Worm (Caenorhabditis elegans) whole organism, mixed stage, embryonic: ENCODE measurements around the gene dpy-6.

Experiments used
- bed-3 ChIP-seq: fragments of 200-800 bp; sonication (Bioruptor generic); optimal IDR thresholded peaks from 3 replicates; lab custom pipeline; 2018; ENCODE audit warnings: mild to moderate bottlenecking, missing genetic modification characterization, moderate library complexity, missing compliant biosample characterization
- blmp-1 ChIP-seq: fragments of 150-350 bp; optimal IDR thresholded peaks from 2 replicates; lab custom pipeline; 2014; ENCODE audit warnings: missing biosample characterization, missing genetic modification characterization
- ceh-39 ChIP-seq: fragments of 150-350 bp; optimal IDR thresholded peaks from 2 replicates; lab custom pipeline; 2014; ENCODE audit warnings: missing biosample characterization, missing genetic modification characterization
- ceh-83 ChIP-seq: fragments of 200-800 bp; sonication (Bioruptor generic); optimal IDR thresholded peaks from 2 replicates; lab custom pipeline; 2018; ENCODE audit warnings: mild to moderate bottlenecking, missing genetic modification characterization, missing compliant biosample characterization
- ces-1 ChIP-seq: fragments of 150-350 bp; optimal IDR thresholded peaks from 2 replicates; lab custom pipeline; 2014; ENCODE audit warnings: missing biosample characterization, missing genetic modification reagents, missing genetic modification characterization
- cnd-1 ChIP-seq: fragments of 200-800 bp; sonication (Bioruptor generic); optimal IDR thresholded peaks from 2 replicates; lab custom pipeline; 2018; ENCODE audit warnings: mild to moderate bottlenecking, missing genetic modification characterization, missing compliant biosample characterization
- drap-1 ChIP-seq: fragments of 200-800 bp; sonication (Bioruptor generic); optimal IDR thresholded peaks from 3 replicates; lab custom pipeline; 2018; ENCODE audit warnings: mild to moderate bottlenecking, missing genetic modification characterization, missing compliant biosample characterization
- elt-1 ChIP-seq: sonication (generic microtip); optimal IDR thresholded peaks from 2 replicates; lab custom pipeline; 2017; ENCODE audit warnings: missing genetic modification characterization, mild to moderate bottlenecking, missing compliant biosample characterization, antibody characterized with exemption, moderate library complexity, borderline replicate concordance; ENCODE audit not compliant: insufficient read depth
- elt-3 ChIP-seq: fragments of 150-350 bp; optimal IDR thresholded peaks from 2 replicates; lab custom pipeline; 2014; ENCODE audit warnings: missing biosample characterization, missing genetic modification characterization
- flh-1 ChIP-seq: fragments of 200-800 bp; sonication (Bioruptor generic); optimal IDR thresholded peaks from 2 replicates; lab custom pipeline; 2018; ENCODE audit warnings: mild to moderate bottlenecking, missing genetic modification characterization, moderate library complexity, missing compliant biosample characterization
- ham-2 ChIP-seq: fragments of 200-800 bp; sonication (Bioruptor generic); optimal IDR thresholded peaks from 2 replicates; lab custom pipeline; 2018; ENCODE audit warnings: mild to moderate bottlenecking, missing genetic modification characterization, missing compliant biosample characterization
- hlh-1 ChIP-seq: fragments of 150-350 bp; optimal IDR thresholded peaks from 2 replicates; lab custom pipeline; 2014; ENCODE audit warnings: missing biosample characterization, missing genetic modification reagents, missing genetic modification characterization
- lin-13 ChIP-seq: fragments of 150-350 bp; optimal IDR thresholded peaks from 2 replicates; lab custom pipeline; 2014; ENCODE audit warnings: missing biosample characterization, missing genetic modification characterization
- lin-32 ChIP-seq: fragments of 200-800 bp; sonication (Bioruptor generic); optimal IDR thresholded peaks from 2 replicates; lab custom pipeline; 2018; ENCODE audit warnings: mild to moderate bottlenecking, missing genetic modification characterization, missing compliant biosample characterization
- lsy-2 ChIP-seq: fragments of 150-350 bp; optimal IDR thresholded peaks from 2 replicates; lab custom pipeline; 2014; ENCODE audit warnings: missing biosample characterization, missing genetic modification characterization
- mab-5 ChIP-seq: fragments of 150-350 bp; optimal IDR thresholded peaks from 2 replicates; lab custom pipeline; 2014; ENCODE audit warnings: missing biosample characterization, missing genetic modification characterization
- mep-1 ChIP-seq: fragments of 150-350 bp; optimal IDR thresholded peaks from 2 replicates; lab custom pipeline; 2017; ENCODE audit warnings: missing biosample characterization, missing genetic modification reagents, missing genetic modification characterization, inconsistent platforms
- mls-2 ChIP-seq: sonication (generic microtip); optimal IDR thresholded peaks from 2 replicates; lab custom pipeline; 2016; ENCODE audit warnings: mild to moderate bottlenecking, missing genetic modification characterization, moderate library complexity, missing compliant biosample characterization
- nhr-12 ChIP-seq: fragments of 150-350 bp; optimal IDR thresholded peaks from 2 replicates; lab custom pipeline; 2014; ENCODE audit warnings: missing biosample characterization, missing genetic modification characterization
- nhr-2 ChIP-seq: fragments of 150-350 bp; optimal IDR thresholded peaks from 2 replicates; lab custom pipeline; 2014; ENCODE audit warnings: missing biosample characterization, missing genetic modification characterization
- nhr-237 ChIP-seq: fragments of 150-350 bp; optimal IDR thresholded peaks from 2 replicates; lab custom pipeline; 2014; ENCODE audit warnings: missing biosample characterization, missing genetic modification characterization
- nhr-28 ChIP-seq: fragments of 150-350 bp; optimal IDR thresholded peaks from 2 replicates; lab custom pipeline; 2014; ENCODE audit warnings: missing biosample characterization, missing genetic modification characterization
- nhr-76 ChIP-seq: sonication (generic microtip); optimal IDR thresholded peaks from 2 replicates; lab custom pipeline; 2017; ENCODE audit warnings: missing biosample characterization, missing genetic modification characterization
- pha-4 ChIP-seq: fragments of 150-350 bp; optimal IDR thresholded peaks from 2 replicates; lab custom pipeline; 2018; ENCODE audit warnings: missing biosample characterization, missing genetic modification reagents, missing genetic modification characterization
- sem-2 ChIP-seq: fragments of 200-800 bp; sonication (Bioruptor generic); optimal IDR thresholded peaks from 2 replicates; lab custom pipeline; 2018; ENCODE audit warnings: mild to moderate bottlenecking, missing genetic modification characterization, missing compliant biosample characterization
- snpc-4 ChIP-seq: fragments of 150-350 bp; optimal IDR thresholded peaks from 2 replicates; lab custom pipeline; 2014; ENCODE audit warnings: missing biosample characterization, missing genetic modification characterization
- tbx-8 ChIP-seq: fragments of 200-800 bp; sonication (Bioruptor generic); optimal IDR thresholded peaks from 2 replicates; lab custom pipeline; 2018; ENCODE audit warnings: mild to moderate bottlenecking, missing genetic modification characterization, moderate library complexity, missing compliant biosample characterization
- unc-120 ChIP-seq: sonication (generic microtip); optimal IDR thresholded peaks from 2 replicates; lab custom pipeline; 2017; ENCODE audit warnings: missing genetic modification characterization, missing compliant biosample characterization; ENCODE audit not compliant: poor library complexity, severe bottlenecking
- unc-39 ChIP-seq: fragments of 150-350 bp; optimal IDR thresholded peaks from 2 replicates; lab custom pipeline; 2014; ENCODE audit warnings: missing biosample characterization, missing genetic modification characterization
- unc-62 ChIP-seq: fragments of 150-350 bp; optimal IDR thresholded peaks from 2 replicates; lab custom pipeline; 2014; ENCODE audit warnings: missing biosample characterization, missing genetic modification reagents, missing genetic modification characterization
- zip-8 ChIP-seq: fragments of 150-350 bp; optimal IDR thresholded peaks from 2 replicates; lab custom pipeline; 2014; ENCODE audit warnings: missing biosample characterization, missing genetic modification characterization
- ztf-11 ChIP-seq: fragments of 150-350 bp; optimal IDR thresholded peaks from 2 replicates; lab custom pipeline; 2014; ENCODE audit warnings: missing biosample characterization, missing genetic modification characterization

dpy-6 gene

DNA sequence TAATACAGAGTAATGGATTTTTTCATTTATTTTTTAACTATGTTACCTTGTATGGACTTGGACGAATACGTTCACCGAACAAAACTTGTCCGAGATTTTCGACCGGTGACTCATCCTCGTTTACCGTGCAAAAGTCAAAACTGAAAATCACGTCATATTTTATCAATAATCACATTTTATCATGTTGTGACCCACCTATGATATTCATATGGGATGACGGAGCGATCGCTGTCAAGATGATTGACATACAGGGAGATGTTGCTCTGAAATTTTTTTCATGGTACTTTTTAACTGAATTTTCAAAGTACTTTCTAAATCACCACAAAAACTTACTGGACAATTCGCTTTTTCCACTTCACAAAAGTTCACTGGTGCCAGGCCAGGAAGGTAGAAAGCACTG is 33.8 kb downstream of the dpy-6 start:
- no peak for TF ChIP-seq elt-1 (tag; lab: Kevin White, UChicago)
- TF ChIP-seq lsy-2 (tag; lab: Kevin White, UChicago): no peak
- TF ChIP-seq blmp-1 (tag; lab: Kevin White, UChicago): no peak
- TF ChIP-seq ztf-11 (tag; lab: Kevin White, UChicago): no peak
- no peak for TF ChIP-seq ceh-83
- no peak for TF ChIP-seq ces-1 (GFP tag; lab: Kevin White, UChicago)
- TF ChIP-seq nhr-12 (tag; lab: Kevin White, UChicago): no peak
- no peak for TF ChIP-seq cnd-1
- no peak for TF ChIP-seq bed-3 (GFP tag; lab: Kevin White, UChicago)
- TF ChIP-seq drap-1 (GFP tag; lab: Kevin White, UChicago): no peak
- no peak for TF ChIP-seq mab-5 (tag; lab: Kevin White, UChicago)
- TF ChIP-seq unc-120 (tag; lab: Kevin White, UChicago): no peak
- TF ChIP-seq nhr-76 (tag; lab: Kevin White, UChicago): no peak

DNA sequence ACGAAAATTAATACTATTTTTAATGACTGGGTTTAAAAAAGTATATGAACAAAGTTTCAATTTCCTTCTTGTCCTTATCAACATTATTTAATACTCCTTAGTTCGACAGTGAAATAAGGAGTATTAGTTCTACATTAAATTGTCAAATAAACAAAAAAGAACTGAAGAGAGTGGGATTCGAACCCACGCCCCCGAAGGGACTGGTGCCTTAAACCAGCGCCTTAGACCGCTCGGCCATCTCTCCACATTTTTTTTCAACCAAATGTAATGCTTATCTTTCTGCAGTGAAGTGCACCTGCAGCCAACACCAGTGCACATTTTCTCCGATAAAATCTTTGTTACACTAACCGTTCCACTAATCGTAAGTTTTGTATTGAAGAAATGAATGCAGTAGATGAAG is 36.2 kb downstream of the dpy-6 start:
- TF ChIP-seq hlh-1 (tag; lab: Kevin White, UChicago) (no peak), bed-3 (GFP tag; lab: Kevin White, UChicago) (no peak), mep-1 (tag; lab: Kevin White, UChicago) (no peak), elt-1 (tag; lab: Kevin White, UChicago) (no peak), ceh-39 (tag; lab: Kevin White, UChicago) (no peak), lsy-2 (tag; lab: Kevin White, UChicago) (no peak), mls-2 (no peak), blmp-1 (tag; lab: Kevin White, UChicago) (no peak)

DNA sequence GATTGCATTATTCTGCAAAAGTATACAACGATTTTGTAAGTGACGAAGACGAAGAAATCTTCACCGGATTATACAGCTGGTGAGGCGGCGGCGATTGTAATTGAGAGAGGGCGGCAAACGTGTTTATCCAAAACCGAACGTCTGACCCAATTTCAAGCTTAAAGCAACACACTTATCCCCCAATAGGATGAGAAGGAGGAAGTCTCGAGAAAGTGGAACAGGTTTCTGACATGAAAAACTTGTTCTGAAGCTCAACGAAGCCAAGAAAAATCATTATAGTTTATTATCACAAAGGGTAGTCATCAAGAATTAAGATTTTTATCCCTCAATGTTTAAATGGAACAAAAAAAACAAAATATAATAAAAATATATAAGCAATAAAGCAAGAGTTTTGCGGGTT is 37.1 kb downstream of the dpy-6 start, which contains the start of gene spp-13:
Gene spp-13, minus strand, starts transcription at position 143 of the 400 bp plus-strand sequence.
- TF ChIP-seq nhr-76 (tag; lab: Kevin White, UChicago): no peak
- no peak for TF ChIP-seq nhr-237
- TF ChIP-seq bed-3 (GFP tag; lab: Kevin White, UChicago): no peak
- peak; percentile 33 for TF ChIP-seq ces-1 (GFP tag; lab: Kevin White, UChicago)
- TF ChIP-seq ham-2 (GFP tag; lab: Kevin White, UChicago): peak; percentile 3
- no peak for TF ChIP-seq unc-39 (tag; lab: Kevin White, UChicago)
- no peak for TF ChIP-seq unc-120 (tag; lab: Kevin White, UChicago)
- TF ChIP-seq mep-1 (tag; lab: Kevin White, UChicago): no peak
- TF ChIP-seq, all 35 proteins: peak for 2

DNA sequence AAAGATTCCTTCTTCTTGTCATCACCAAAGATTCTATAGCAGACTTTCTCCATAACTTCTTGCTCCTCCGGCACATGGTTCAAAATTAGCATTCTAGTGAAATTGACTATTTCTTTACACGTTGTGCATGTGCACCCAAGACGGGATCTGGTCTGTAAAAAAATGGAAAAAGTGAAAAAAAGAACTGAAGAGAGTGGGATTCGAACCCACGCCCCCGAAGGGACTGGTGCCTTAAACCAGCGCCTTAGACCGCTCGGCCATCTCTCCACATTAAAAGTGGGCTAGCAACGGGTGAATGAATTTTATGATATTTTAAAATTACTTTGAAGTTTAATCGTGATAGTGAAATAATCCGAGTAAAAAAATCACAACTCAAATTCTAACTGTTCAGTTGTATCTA is 37.7 kb downstream of the dpy-6 start:
- TF ChIP-seq snpc-4 (tag; lab: Kevin White, UChicago): no peak
- no peak for TF ChIP-seq ztf-11 (tag; lab: Kevin White, UChicago)
- TF ChIP-seq tbx-8: no peak
- TF ChIP-seq ceh-83: no peak
- no peak for TF ChIP-seq nhr-2 (tag; lab: Kevin White, UChicago)
- no peak for TF ChIP-seq lsy-2 (tag; lab: Kevin White, UChicago)
- no peak for TF ChIP-seq flh-1 (GFP tag; lab: Kevin White, UChicago)
- no peak for TF ChIP-seq unc-120 (tag; lab: Kevin White, UChicago)
- no peak for TF ChIP-seq lin-32 (GFP tag; lab: Kevin White, UChicago)
- no peak for TF ChIP-seq lin-13 (tag; lab: Kevin White, UChicago)
- TF ChIP-seq hlh-1 (tag; lab: Kevin White, UChicago): no peak
- no peak for TF ChIP-seq ces-1 (GFP tag; lab: Kevin White, UChicago)
- TF ChIP-seq elt-3: no peak
- no peak for TF ChIP-seq pha-4
- TF ChIP-seq ham-2 (GFP tag; lab: Kevin White, UChicago): no peak
- no peak for TF ChIP-seq blmp-1 (tag; lab: Kevin White, UChicago)
- TF ChIP-seq mab-5 (tag; lab: Kevin White, UChicago): no peak
- no peak for TF ChIP-seq nhr-237

- TF ChIP-seq bed-3 (GFP tag; lab: Kevin White, UChicago) (no peak), unc-62 (GFP tag; lab: Kevin White, UChicago) (no peak), tbx-8 (no peak), snpc-4 (tag; lab: Kevin White, UChicago) (no peak), ceh-39 (tag; lab: Kevin White, UChicago) (peak; percentile 40), sem-2 (GFP tag; lab: Kevin White, UChicago) (no peak), ztf-11 (tag; lab: Kevin White, UChicago) (no peak), nhr-2 (tag; lab: Kevin White, UChicago) (peak; percentile 63), zip-8 (peak; percentile 25), flh-1 (GFP tag; lab: Kevin White, UChicago) (no peak), nhr-28 (tag; lab: Kevin White, UChicago) (no peak), nhr-12 (tag; lab: Kevin White, UChicago) (no peak)
These were observed 38.6 kb downstream of the dpy-6 start, which contains the start of gene ced-8 for ce11 chrX:8416819-8417218. ced-8 (minus strand) TSS chrX:8416919.
